Worm (Caenorhabditis elegans) whole organism, L4 larva: ENCODE measurements around the gene cept-1.

Experiments
- F10B5.3 ChIP-seq: sonication (generic microtip); optimal IDR thresholded peaks from 2 replicates; lab custom pipeline; 2016; ENCODE audit warnings: mild to moderate bottlenecking, missing genetic modification characterization, missing compliant biosample characterization
- F44E2.7 ChIP-seq: fragments of 200-800 bp; sonication (Bioruptor generic); IDR thresholded peaks from 2 replicates; pipeline ENCODE4 v2.1.2; 2022; ENCODE audit warnings: missing genetic modification characterization, missing compliant biosample characterization
- F49E8.2 ChIP-seq: sonication (generic microtip); optimal IDR thresholded peaks from 2 replicates; lab custom pipeline; 2016; ENCODE audit warnings: missing compliant biosample characterization, mild to moderate bottlenecking, missing genetic modification characterization, borderline replicate concordance
- T20F7.1 ChIP-seq: fragments of 200-800 bp; sonication (Bioruptor generic); optimal IDR thresholded peaks from 2 replicates; lab custom pipeline; 2018; ENCODE audit warnings: mild to moderate bottlenecking, missing genetic modification characterization, missing compliant biosample characterization
- T26A8.4 ChIP-seq: fragments of 200-800 bp; sonication (Bioruptor generic); IDR thresholded peaks from 2 replicates; pipeline ENCODE4 v1.3.6; 2022; ENCODE audit warnings: missing genetic modification characterization, missing compliant biosample characterization
- Y105C5A.15 ChIP-seq: fragments of 200-800 bp; sonication (Bioruptor generic); IDR thresholded peaks from 2 replicates; pipeline ENCODE4 v1.3.6; 2022; ENCODE audit warnings: missing genetic modification characterization, missing compliant biosample characterization
- Y75B8A.6 ChIP-seq: fragments of 200-800 bp; sonication (Bioruptor generic); IDR thresholded peaks from 2 replicates; pipeline ENCODE4 v1.3.6; 2022; ENCODE audit warnings: missing genetic modification reagents, missing genetic modification characterization, missing compliant biosample characterization
- aha-1 ChIP-seq: fragments of 150-350 bp; peaks from one replicate; lab custom pipeline; 2014; ENCODE audit warnings: missing biosample characterization, missing genetic modification characterization
- arid-1 ChIP-seq: fragments of 200-800 bp; sonication (Bioruptor generic); conservative IDR thresholded peaks from 2 replicates; pipeline ENCODE4 v1.3.6; 2022; ENCODE audit warnings: missing genetic modification reagents, missing genetic modification characterization, missing compliant biosample characterization
- attf-4 ChIP-seq: sonication (generic microtip); optimal IDR thresholded peaks from 3 replicates; lab custom pipeline; 2017; ENCODE audit warnings: missing biosample characterization, missing genetic modification characterization
- ceh-32 ChIP-seq: sonication (generic microtip); optimal IDR thresholded peaks from 2 replicates; lab custom pipeline; 2016; ENCODE audit warnings: mild to moderate bottlenecking, missing genetic modification characterization, missing compliant biosample characterization; ENCODE audit not compliant: poor library complexity
- ceh-82 ChIP-seq: sonication (generic microtip); optimal IDR thresholded peaks from 2 replicates; lab custom pipeline; 2017; ENCODE audit warnings: missing biosample characterization, missing genetic modification characterization
- cey-2 ChIP-seq: sonication (generic microtip); optimal IDR thresholded peaks from 3 replicates; lab custom pipeline; 2017; ENCODE audit warnings: missing genetic modification characterization, mild to moderate bottlenecking, missing compliant biosample characterization, antibody characterized with exemption, borderline replicate concordance; ENCODE audit not compliant: insufficient read depth
- ctbp-1 ChIP-seq: fragments of 200-800 bp; sonication (Bioruptor generic); IDR thresholded peaks from 2 replicates; pipeline ENCODE4 v1.3.6; 2022; ENCODE audit warnings: missing genetic modification reagents, missing genetic modification characterization, missing compliant biosample characterization
- daf-19 ChIP-seq: fragments of 200-800 bp; sonication (Bioruptor generic); conservative IDR thresholded peaks from 2 replicates; pipeline ENCODE4 v1.3.6; 2022; ENCODE audit warnings: missing genetic modification characterization, missing compliant biosample characterization
- dmd-9 ChIP-seq: fragments of 200-800 bp; sonication (Bioruptor generic); IDR thresholded peaks from 2 replicates; pipeline ENCODE4 v1.3.6; 2022; ENCODE audit warnings: missing genetic modification reagents, missing genetic modification characterization, missing compliant biosample characterization
- dve-1 ChIP-seq: sonication (generic microtip); optimal IDR thresholded peaks from 2 replicates; lab custom pipeline; 2017; ENCODE audit warnings: antibody characterized with exemption, mild to moderate bottlenecking, missing genetic modification characterization, missing compliant biosample characterization; ENCODE audit not compliant: insufficient read depth
- egl-43 ChIP-seq: fragments of 200-800 bp; sonication (Bioruptor generic); IDR thresholded peaks from 2 replicates; pipeline ENCODE4 v1.3.6; 2022; ENCODE audit warnings: missing genetic modification reagents, missing genetic modification characterization, missing compliant biosample characterization
- hlh-11 ChIP-seq: fragments of 200-800 bp; sonication (Bioruptor generic); optimal IDR thresholded peaks from 2 replicates; lab custom pipeline; 2018; ENCODE audit warnings: mild to moderate bottlenecking, missing genetic modification characterization, missing compliant biosample characterization
- hlh-30 ChIP-seq: sonication (generic microtip); optimal IDR thresholded peaks from 2 replicates; lab custom pipeline; 2017; ENCODE audit warnings: antibody characterized with exemption, mild to moderate bottlenecking, missing genetic modification characterization, missing compliant biosample characterization; ENCODE audit not compliant: insufficient read depth
- lim-7 ChIP-seq: fragments of 200-800 bp; sonication (Bioruptor generic); IDR thresholded peaks from 2 replicates; pipeline ENCODE4 v1.3.6; 2022; ENCODE audit warnings: missing genetic modification characterization, missing compliant biosample characterization
- lin-29 ChIP-seq: fragments of 200-800 bp; sonication (Bioruptor generic); IDR thresholded peaks from 2 replicates; pipeline ENCODE4 v1.3.6; 2022; ENCODE audit warnings: missing genetic modification reagents, missing genetic modification characterization, missing compliant biosample characterization
- lin-38 ChIP-seq: fragments of 200-800 bp; sonication (Bioruptor generic); IDR thresholded peaks from 2 replicates; pipeline ENCODE4 v1.3.6; 2022; ENCODE audit warnings: missing genetic modification reagents, missing genetic modification characterization, missing compliant biosample characterization
- lin-39 ChIP-seq: fragments of 150-350 bp; optimal IDR thresholded peaks from 2 replicates; lab custom pipeline; 2014; ENCODE audit warnings: missing biosample characterization, missing genetic modification reagents, missing genetic modification characterization
- lir-3 ChIP-seq: sonication (generic microtip); optimal IDR thresholded peaks from 2 replicates; lab custom pipeline; 2016; ENCODE audit warnings: mild to moderate bottlenecking, missing genetic modification characterization, missing compliant biosample characterization
- mdt-29 ChIP-seq: fragments of 200-800 bp; sonication (Bioruptor generic); IDR thresholded peaks from 2 replicates; pipeline ENCODE4 v1.3.6; 2022; ENCODE audit warnings: missing genetic modification reagents, missing genetic modification characterization, missing compliant biosample characterization
- mep-1 ChIP-seq: fragments of 150-350 bp; sonication (generic microtip); optimal IDR thresholded peaks from 3 replicates; lab custom pipeline; 2014; ENCODE audit warnings: missing biosample characterization, missing genetic modification characterization
- mes-2 ChIP-seq: sonication (generic microtip); optimal IDR thresholded peaks from 2 replicates; lab custom pipeline; 2016; ENCODE audit warnings: missing genotype, mild to moderate bottlenecking, missing genetic modification characterization, missing compliant biosample characterization; ENCODE audit not compliant: poor library complexity, severe bottlenecking
- nhr-10 ChIP-seq: fragments of 150-350 bp; optimal IDR thresholded peaks from 2 replicates; lab custom pipeline; 2014; ENCODE audit warnings: missing biosample characterization, missing genetic modification characterization
- nhr-102 ChIP-seq: sonication (generic microtip); optimal IDR thresholded peaks from 2 replicates; lab custom pipeline; 2016; ENCODE audit warnings: mild to moderate bottlenecking, missing genetic modification characterization, moderate library complexity, missing compliant biosample characterization
- nhr-11 ChIP-seq: fragments of 150-350 bp; optimal IDR thresholded peaks from 2 replicates; lab custom pipeline; 2014; ENCODE audit warnings: missing biosample characterization, missing genetic modification characterization
- nhr-28 ChIP-seq: fragments of 150-350 bp; optimal IDR thresholded peaks from 2 replicates; lab custom pipeline; 2014; ENCODE audit warnings: missing biosample characterization, missing genetic modification characterization
- nhr-42 ChIP-seq: fragments of 200-800 bp; sonication (Bioruptor generic); IDR thresholded peaks from 2 replicates; pipeline ENCODE4 v1.3.6; 2022; ENCODE audit warnings: missing genetic modification characterization, missing compliant biosample characterization
- php-3 ChIP-seq: fragments of 200-800 bp; sonication (Bioruptor generic); IDR thresholded peaks from 2 replicates; pipeline ENCODE4 v1.3.6; 2022; ENCODE audit warnings: missing genetic modification reagents, missing genetic modification characterization, missing compliant biosample characterization
- sdz-12 ChIP-seq: fragments of 200-800 bp; sonication (Bioruptor generic); optimal IDR thresholded peaks from 2 replicates; lab custom pipeline; 2018; ENCODE audit warnings: mild to moderate bottlenecking, missing genetic modification characterization, missing compliant biosample characterization
- spr-1 ChIP-seq: sonication (generic microtip); optimal IDR thresholded peaks from 2 replicates; lab custom pipeline; 2016; ENCODE audit warnings: mild to moderate bottlenecking, missing genetic modification characterization, missing compliant biosample characterization
- tag-97 ChIP-seq: fragments of 200-800 bp; sonication (Bioruptor generic); IDR thresholded peaks from 2 replicates; pipeline ENCODE4 v1.3.6; 2022; ENCODE audit warnings: missing genetic modification characterization, missing compliant biosample characterization
- unc-130 ChIP-seq: sonication (generic microtip); optimal IDR thresholded peaks from 2 replicates; lab custom pipeline; 2016; ENCODE audit warnings: missing genetic modification reagents, missing genetic modification characterization, missing compliant biosample characterization
- unc-62 ChIP-seq, 3 experiments: fragments of 150-350 bp in 1 of 3; sonication (generic microtip); optimal IDR thresholded peaks in 2 of 3; peaks in 1 of 3; 1 replicate in 1 of 3; 2 replicates in 2 of 3; lab custom pipeline; 2014 to 2017; ENCODE audit warnings: missing biosample characterization in 3 of 3, missing genetic modification characterization in 3 of 3, missing genetic modification reagents in 3 of 3, missing genotype in 1 of 3

The cept-1 gene

ce11 chrX:12790036-12790435 is 28.2 kb downstream of the cept-1 start, which contains the start of gene str-123:
Gene str-123 (plus strand): TSS chrX:12790336.
- TF ChIP-seq php-3 (GFP tag; lab: Robert Waterston, UW) (no peak), lin-29 (GFP tag; lab: Robert Waterston, UW) (no peak), nhr-42 (GFP tag; lab: Robert Waterston, UW) (no peak), nhr-28 (no peak), tag-97 (GFP tag; lab: Robert Waterston, UW) (no peak), lir-3 (tag; lab: Kevin White, UChicago) (no peak), hlh-30 (tag; lab: Kevin White, UChicago) (no peak), hlh-11 (tag; lab: Kevin White, UChicago) (no peak), dve-1 (tag; lab: Kevin White, UChicago) (no peak), cey-2 (tag; lab: Kevin White, UChicago) (no peak), spr-1 (tag; lab: Kevin White, UChicago) (no peak), nhr-11 (no peak), lim-7 (GFP tag; lab: Robert Waterston, UW) (no peak), daf-19 (GFP tag; lab: Robert Waterston, UW) (no peak), ctbp-1 (no peak), lin-39 (no peak), arid-1 (no peak)

ce11 chrX:12792554-12792953 is 30.7 kb downstream of the cept-1 start, which contains the start of gene abf-5:
Gene abf-5 (plus strand): TSS chrX:12792854.
- TF ChIP-seq lim-7 (GFP tag; lab: Robert Waterston, UW) (no peak), nhr-10 (tag; lab: Kevin White, UChicago) (no peak), unc-130 (GFP tag; lab: Kevin White, UChicago) (no peak), mdt-29 (no peak), sdz-12 (GFP tag; lab: Kevin White, UChicago) (no peak), ceh-32 (tag; lab: Kevin White, UChicago) (no peak), T20F7.1 (GFP tag; lab: Kevin White, UChicago) (no peak), T26A8.4 (no peak), attf-4 (tag; lab: Kevin White, UChicago) (no peak), Y105C5A.15 (GFP tag; lab: Robert Waterston, UW) (no peak), hlh-11 (tag; lab: Kevin White, UChicago) (no peak), F49E8.2 (tag; lab: Kevin White, UChicago) (no peak), egl-43 (GFP tag; lab: Robert Waterston, UW) (no peak)

DNA sequence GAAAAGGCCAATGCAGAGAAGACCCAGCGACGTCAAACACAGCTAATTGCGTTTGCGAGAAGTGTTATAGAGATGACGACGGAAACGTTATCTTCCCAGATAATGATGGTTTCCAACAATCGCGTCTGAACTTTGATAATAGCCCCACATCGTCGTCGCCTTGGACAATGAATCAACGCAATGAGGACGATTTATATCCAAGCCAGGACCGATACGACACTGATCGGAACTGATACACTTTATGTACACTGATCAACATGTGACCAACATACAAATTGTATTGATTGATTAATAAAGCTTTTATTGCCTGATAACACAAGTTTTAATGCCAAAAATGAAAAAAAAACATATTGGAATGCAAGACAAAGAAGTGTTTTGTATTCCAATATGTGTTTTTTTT is 31.2 kb downstream of the cept-1 start:
- TF ChIP-seq mes-2 (tag; lab: Kevin White, UChicago) (no peak), hlh-11 (tag; lab: Kevin White, UChicago) (peak; percentile 1)

- no peak for TF ChIP-seq lin-38
- TF ChIP-seq Y75B8A.6 (GFP tag; lab: Robert Waterston, UW), result no peak
- no peak for TF ChIP-seq ceh-32 (tag; lab: Kevin White, UChicago)
- TF ChIP-seq F44E2.7 (GFP tag; lab: Robert Waterston, UW), result no peak
- no peak for TF ChIP-seq aha-1
- no peak for TF ChIP-seq dmd-9 (GFP tag; lab: Robert Waterston, UW)
- no peak for TF ChIP-seq ceh-82 (tag; lab: Kevin White, UChicago)
- no peak for TF ChIP-seq mep-1 (tag; lab: Kevin White, UChicago)
- no peak for TF ChIP-seq hlh-11 (tag; lab: Kevin White, UChicago)
- TF ChIP-seq nhr-102 (tag; lab: Kevin White, UChicago), result no peak
- no peak for TF ChIP-seq F10B5.3
- TF ChIP-seq unc-62 (GFP tag; optimal IDR thresholded peaks at IDR 0.05 in 1 of 2; lab: Kevin White, UChicago), result no peak
- TF ChIP-seq unc-62 (tag; optimal IDR thresholded peaks at IDR 0.05; lab: Kevin White, UChicago), result no peak
These were observed 31.9 kb downstream of the cept-1 start, which contains the start of gene abf-6 for ce11 chrX:12793796-12794195. Gene abf-6 (plus strand): TSS chrX:12794118.
